Worm (Caenorhabditis elegans): ENCODE data around the gene srsx-15.
A peak's percentile ranks its signal among the peaks of the same experiment; 100 is the strongest.

Gene srsx-15

DNA sequence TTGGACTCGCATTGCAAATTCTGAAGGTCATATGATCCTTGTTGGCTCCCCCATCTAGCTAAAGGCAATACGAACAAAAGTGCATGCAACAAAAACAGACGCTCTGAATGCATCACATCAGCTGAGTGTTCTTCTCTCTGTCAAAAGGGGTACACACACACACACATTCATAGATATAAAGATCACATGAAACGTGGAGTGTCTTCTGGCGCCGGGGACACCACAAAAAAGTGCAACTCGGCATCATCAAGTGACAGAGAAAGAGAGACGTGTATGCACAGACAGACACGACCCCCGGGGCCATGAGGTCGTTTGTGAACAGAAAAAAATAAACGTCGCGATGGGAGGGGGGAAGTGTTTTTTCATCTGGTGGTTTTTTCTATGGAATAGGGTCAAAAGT lies 16.3 kb downstream of the srsx-15 start (continued):
- no peak for TF ChIP-seq mes-4 (tag; optimal IDR thresholded peaks at IDR 0.05)
- TF ChIP-seq lir-1 (GFP tag; conservative IDR thresholded peaks at IDR 0.05), result no peak
- TF ChIP-seq B0336.3 (GFP tag; IDR thresholded peaks at IDR 0.05), result 0 out of 2 replicates have a peak, but pooled peaks have one; percentile 45
- no peak for TF ChIP-seq hlh-26 (GFP tag; conservative IDR thresholded peaks at IDR 0.05)
- TF ChIP-seq ztf-28 (GFP tag; IDR thresholded peaks at IDR 0.05), result no peak
- TF ChIP-seq snpc-4 (GFP tag; optimal IDR thresholded peaks at IDR 0.05), result no peak
- TF ChIP-seq snpc-4 (tag; optimal IDR thresholded peaks at IDR 0.05), result peak in 3 of 4 experiments; percentile 13 to 62 (median 31)
- no peak for TF ChIP-seq nhr-27 (tag; optimal IDR thresholded peaks at IDR 0.05)
- TF ChIP-seq ztf-18 (tag; optimal IDR thresholded peaks at IDR 0.05), result peak; percentile 9
- no peak for TF ChIP-seq ZK185.1 (tag; optimal IDR thresholded peaks at IDR 0.05; ENCODE audit: poor library complexity, severe bottlenecking)

DNA sequence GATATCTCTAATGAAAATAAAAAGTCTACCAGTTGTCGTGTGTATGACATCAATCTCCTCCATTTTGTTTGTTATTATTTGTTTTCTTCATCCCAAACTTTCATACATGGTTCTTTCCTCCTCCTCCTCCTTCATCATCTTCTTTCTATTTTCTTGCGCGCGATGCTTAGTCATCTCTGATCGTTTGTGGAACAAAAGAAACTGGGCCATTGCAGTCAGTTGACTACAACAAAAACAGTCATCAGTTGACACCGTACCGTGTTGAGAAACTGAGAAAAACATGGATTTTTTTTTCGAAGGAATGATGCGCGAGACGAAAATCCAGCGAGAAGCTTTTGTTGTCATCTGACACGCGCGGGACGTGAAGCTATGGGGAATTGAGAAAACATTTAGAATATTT lies 18.4 kb downstream of the srsx-15 start:
- no peak for TF ChIP-seq hlh-12 (tag; optimal IDR thresholded peaks at IDR 0.05)
- TF ChIP-seq ekl-4 (GFP tag; IDR thresholded peaks at IDR 0.05), result peak; percentile 43; the same call in 1 of the 2 replicates
- 0 out of 2 replicates have a peak, but pooled peaks have one; percentile 33 for TF ChIP-seq lir-1 (GFP tag; conservative IDR thresholded peaks at IDR 0.05)

DNA sequence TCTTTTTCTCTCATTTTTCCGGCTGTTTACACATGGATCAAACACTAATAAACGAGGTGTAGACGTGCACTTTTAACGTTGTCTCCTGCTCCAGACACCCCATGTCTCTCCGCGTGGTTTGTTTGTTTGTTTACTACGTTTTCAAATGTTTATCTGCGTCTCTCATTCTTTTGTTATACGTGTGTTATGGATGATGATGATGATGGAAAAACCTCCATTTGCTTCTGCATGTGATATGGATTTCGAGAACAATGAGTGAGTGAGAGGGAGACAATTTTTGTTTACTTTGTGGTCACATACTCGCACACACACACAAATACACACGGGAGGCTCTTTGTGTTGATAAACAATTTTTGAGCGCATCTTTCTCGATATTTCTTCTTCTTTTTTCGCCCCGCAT lies 19.2 kb downstream of the srsx-15 start:
- no peak for TF ChIP-seq repo-1 (tag; optimal IDR thresholded peaks at IDR 0.05)
- TF ChIP-seq rpc-1 (optimal IDR thresholded peaks at IDR 0.05), result no peak
- TF ChIP-seq rpc-1 (tag; optimal IDR thresholded peaks at IDR 0.05), result no peak
- no peak for TF ChIP-seq cebp-1 (GFP tag; IDR thresholded peaks at IDR 0.05)
- peak; percentile 62 for TF ChIP-seq cebp-1 (tag; optimal IDR thresholded peaks at IDR 0.05)
- no peak for TF ChIP-seq ets-4 (GFP tag; optimal IDR thresholded peaks at IDR 0.05)
- no peak for TF ChIP-seq F22D6.2 (tag; optimal IDR thresholded peaks at IDR 0.05)
- peak; percentile 15 for TF ChIP-seq nhr-80 (tag; optimal IDR thresholded peaks at IDR 0.05)
- no peak for TF ChIP-seq B0261.1 (tag; optimal IDR thresholded peaks at IDR 0.05)
- TF ChIP-seq tlf-1 (GFP tag; optimal IDR thresholded peaks at IDR 0.05), result no peak
- no peak for TF ChIP-seq attf-6 (GFP tag; IDR thresholded peaks at IDR 0.05)
- peak; percentile 62 for TF ChIP-seq K12H6.12 (tag; optimal IDR thresholded peaks at IDR 0.05)
- TF ChIP-seq lin-40 (tag; optimal IDR thresholded peaks at IDR 0.05), result peak; percentile 40
- TF ChIP-seq snpc-3.4 (tag; optimal IDR thresholded peaks at IDR 0.05), result no peak
- no peak for TF ChIP-seq nhr-179 (tag; optimal IDR thresholded peaks at IDR 0.05)
- no peak for TF ChIP-seq let-526 (GFP tag; IDR thresholded peaks at IDR 0.05)
- no peak for TF ChIP-seq him-1 (tag; optimal IDR thresholded peaks at IDR 0.05)
- no peak for TF ChIP-seq madf-6 (GFP tag; IDR thresholded peaks at IDR 0.05)
- TF ChIP-seq tbx-9 (tag; optimal IDR thresholded peaks at IDR 0.05; ENCODE audit: borderline replicate concordance), result no peak
- no peak for TF ChIP-seq B0035.1 (tag; optimal IDR thresholded peaks at IDR 0.05)
- TF ChIP-seq let-607 (tag; optimal IDR thresholded peaks at IDR 0.05), result no peak
- no peak for TF ChIP-seq atf-7 (tag; optimal IDR thresholded peaks at IDR 0.05)
- TF ChIP-seq mel-28 (tag; optimal IDR thresholded peaks at IDR 0.05; ENCODE audit: borderline replicate concordance), result no peak
- no peak for TF ChIP-seq efl-1 (GFP tag; optimal IDR thresholded peaks at IDR 0.05)
- no peak for TF ChIP-seq F10E7.11 (tag; optimal IDR thresholded peaks at IDR 0.05)
- no peak for TF ChIP-seq hlh-12 (tag; optimal IDR thresholded peaks at IDR 0.05)
- no peak for TF ChIP-seq D2030.7 (GFP tag; IDR thresholded peaks at IDR 0.05)
- no peak for TF ChIP-seq nfya-1 (tag; optimal IDR thresholded peaks at IDR 0.05; ENCODE audit: borderline replicate concordance, insufficient read depth)
- no peak for TF ChIP-seq xnd-1 (tag; optimal IDR thresholded peaks at IDR 0.05)
- no peak for TF ChIP-seq T07F8.4 (tag; optimal IDR thresholded peaks at IDR 0.05)
- TF ChIP-seq egl-44 (GFP tag; IDR thresholded peaks at IDR 0.05), result no peak
- no peak for TF ChIP-seq F57C9.4 (tag; optimal IDR thresholded peaks at IDR 0.05)
- no peak for TF ChIP-seq mes-4 (tag; optimal IDR thresholded peaks at IDR 0.05)
- no peak for TF ChIP-seq mcd-1 (GFP tag; IDR thresholded peaks at IDR 0.05)
- TF ChIP-seq gei-17 (GFP tag; optimal IDR thresholded peaks at IDR 0.05), result no peak
- TF ChIP-seq F52B5.7 (tag; optimal IDR thresholded peaks at IDR 0.05), result no peak
- TF ChIP-seq somi-1 (GFP tag; optimal IDR thresholded peaks at IDR 0.05), result peak; percentile 44

Measured in whole organism, young adult.